Fruit fly (Drosophila melanogaster): ENCODE measurements around the gene Mur18B.

DNA sequence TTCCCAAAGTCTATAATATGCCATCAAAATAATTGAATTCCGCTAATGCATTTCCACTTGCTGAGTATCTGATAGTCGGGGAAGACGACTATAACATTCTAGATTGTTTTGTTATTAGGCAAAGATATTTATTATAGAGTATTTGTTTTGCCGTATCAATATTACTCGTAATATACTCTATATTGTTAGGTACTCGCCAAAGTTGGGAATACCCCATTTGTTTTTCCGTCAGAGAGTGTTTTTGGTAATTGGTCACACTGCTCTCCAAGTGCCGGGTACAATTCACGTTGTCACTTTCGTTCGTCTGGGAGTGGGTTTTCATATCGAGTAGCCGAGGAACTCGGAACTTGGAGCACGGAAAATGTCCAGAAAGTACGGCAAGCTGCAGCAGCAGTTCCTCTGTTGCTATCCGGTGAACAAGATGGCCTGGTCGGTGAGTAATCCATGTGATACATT, 30.4 kb downstream of the Mur18B start, which contains the start of gene CG7889:
- TF ChIP-seq CG8478 (optimal IDR thresholded peaks at IDR 0.05) (no peak), CTCF (optimal IDR thresholded peaks at IDR 0.05) (no peak)

Data from S2 (cell line).